Fruit fly (Drosophila melanogaster) whole organism, adult: ENCODE measurements around the gene stai.

Source experiments
- CG11617 ChIP-seq: fragments of 200-800 bp; sonication (Bioruptor generic); optimal IDR thresholded peaks from 2 replicates; lab custom pipeline; 2017; ENCODE audit warnings: mild to moderate bottlenecking, missing biosample characterization, missing genetic modification reagents, missing genetic modification characterization
- CG14711 ChIP-seq: fragments of 200-800 bp; sonication (Bioruptor generic); optimal IDR thresholded peaks from 2 replicates; lab custom pipeline; 2018; ENCODE audit warnings: missing biosample characterization, mild to moderate bottlenecking, missing genetic modification characterization, moderate library complexity
- CG1620 ChIP-seq: fragments of 200-800 bp; sonication (Bioruptor generic); optimal IDR thresholded peaks from 2 replicates; lab custom pipeline; 2016; ENCODE audit warnings: missing biosample characterization, missing genetic modification characterization
- CG33017 ChIP-seq: fragments of 200-800 bp; sonication (Bioruptor generic); optimal IDR thresholded peaks from 2 replicates; lab custom pipeline; 2018; ENCODE audit warnings: missing biosample characterization, mild to moderate bottlenecking, missing genetic modification characterization, moderate library complexity
- CG5204 ChIP-seq: fragments of 200-800 bp; sonication (Bioruptor generic); optimal IDR thresholded peaks from 2 replicates; lab custom pipeline; 2016; ENCODE audit warnings: missing biosample characterization, missing genetic modification characterization
- CG7101 ChIP-seq: fragments of 200-800 bp; sonication (Bioruptor generic); optimal IDR thresholded peaks from 2 replicates; lab custom pipeline; 2018; ENCODE audit warnings: missing biosample characterization, mild to moderate bottlenecking, missing genetic modification characterization, moderate library complexity
- Clk ChIP-seq: fragments of 200-800 bp; sonication (Bioruptor generic); optimal IDR thresholded peaks from 2 replicates; lab custom pipeline; 2017; ENCODE audit warnings: missing biosample characterization, missing genetic modification characterization
- Crg-1 ChIP-seq: fragments of 200-800 bp; sonication (Bioruptor generic); optimal IDR thresholded peaks from 2 replicates; lab custom pipeline; 2016; ENCODE audit warnings: missing biosample characterization, missing genetic modification characterization
- Hr96 ChIP-seq: fragments of 200-800 bp; sonication (Bioruptor generic); optimal IDR thresholded peaks from 2 replicates; lab custom pipeline; 2016; ENCODE audit warnings: missing biosample characterization, missing genetic modification characterization
- Mnt ChIP-seq: fragments of 200-800 bp; sonication (Bioruptor generic); optimal IDR thresholded peaks from 2 replicates; lab custom pipeline; 2016; ENCODE audit warnings: missing biosample characterization, mild to moderate bottlenecking, missing genetic modification characterization
- bab1 ChIP-seq: fragments of 200-800 bp; sonication (Bioruptor generic); optimal IDR thresholded peaks from 3 replicates; lab custom pipeline; 2019; ENCODE audit warnings: missing biosample characterization, mild to moderate bottlenecking, missing genetic modification characterization, moderate library complexity
- cic ChIP-seq: fragments of 200-800 bp; sonication (Bioruptor generic); optimal IDR thresholded peaks from 2 replicates; lab custom pipeline; 2017; ENCODE audit warnings: missing biosample characterization, mild to moderate bottlenecking, missing genetic modification characterization, moderate library complexity
- cnc ChIP-seq, 2 experiments: fragments of >200 bp; optimal IDR thresholded peaks; 2 replicates each; lab custom pipeline; 2017
- kay ChIP-seq: fragments of 200-800 bp; sonication (Bioruptor generic); peaks from one replicate; lab custom pipeline; 2016; ENCODE audit warnings: missing biosample characterization, missing genetic modification characterization, borderline replicate concordance
- ovo ChIP-seq: fragments of 200-800 bp; sonication (Bioruptor generic); optimal IDR thresholded peaks from 2 replicates; lab custom pipeline; 2016; ENCODE audit warnings: missing biosample characterization, missing genetic modification characterization
- pad ChIP-seq: fragments of 200-800 bp; sonication (Bioruptor generic); optimal IDR thresholded peaks from 3 replicates; lab custom pipeline; 2017; ENCODE audit warnings: missing biosample characterization, missing genetic modification characterization, mild to moderate bottlenecking, moderate library complexity, missing genetic modification reagents
- tj ChIP-seq: fragments of 200-800 bp; sonication (Bioruptor generic); optimal IDR thresholded peaks from 3 replicates; lab custom pipeline; 2017; ENCODE audit warnings: missing biosample characterization, mild to moderate bottlenecking, missing genetic modification characterization, moderate library complexity
- toe ChIP-seq: fragments of 200-800 bp; sonication (Bioruptor generic); optimal IDR thresholded peaks from 2 replicates; lab custom pipeline; 2016; ENCODE audit warnings: missing biosample characterization, missing genetic modification characterization

stai gene

dm6 chr2L:6160100-6160499, 59.9 kb downstream of the stai start, which contains the start of gene CG13989:
TSS of gene CG13989 (plus strand) at chr2L:6160400.
- TF ChIP-seq cic (GFP tag; lab: Kevin White, UChicago), result no peak
- TF ChIP-seq CG11617 (GFP tag; lab: Kevin White, UChicago), result no peak
- TF ChIP-seq kay (GFP tag; lab: Kevin White, UChicago), result no peak
- TF ChIP-seq ovo (GFP tag; lab: Kevin White, UChicago), result no peak

- TF ChIP-seq kay (GFP tag; lab: Kevin White, UChicago), result no peak
- no peak for TF ChIP-seq Clk (GFP tag; lab: Kevin White, UChicago)
- no peak for TF ChIP-seq CG14711 (tag; lab: Kevin White, UChicago)
- no peak for TF ChIP-seq Hr96 (GFP tag; lab: Kevin White, UChicago)
- TF ChIP-seq CG7101, result no peak
- TF ChIP-seq pad (GFP tag; lab: Kevin White, UChicago), result no peak
- TF ChIP-seq tj (GFP tag; lab: Kevin White, UChicago), result no peak
- TF ChIP-seq cic (GFP tag; lab: Kevin White, UChicago), result no peak
- TF ChIP-seq CG33017 (tag; lab: Kevin White, UChicago), result no peak
- TF ChIP-seq CG1620 (GFP tag; lab: Kevin White, UChicago), result no peak
- no peak for TF ChIP-seq ovo (GFP tag; lab: Kevin White, UChicago)
- no peak for TF ChIP-seq CG5204 (GFP tag; lab: Kevin White, UChicago)
These were observed 65.5 kb downstream of the stai start for dm6 chr2L:6165686-6166085.

- no peak for TF ChIP-seq cic (GFP tag; lab: Kevin White, UChicago)
- no peak for TF ChIP-seq CG11617 (GFP tag; lab: Kevin White, UChicago)
- no peak for TF ChIP-seq pad (GFP tag; lab: Kevin White, UChicago)
- TF ChIP-seq CG7101, result no peak
- TF ChIP-seq CG33017 (tag; lab: Kevin White, UChicago), result no peak
- TF ChIP-seq tj (GFP tag; lab: Kevin White, UChicago), result no peak
- no peak for TF ChIP-seq bab1 (GFP tag; lab: Kevin White, UChicago)
- no peak for TF ChIP-seq CG1620 (GFP tag; lab: Kevin White, UChicago)
- TF ChIP-seq toe, result no peak
- no peak for TF ChIP-seq Crg-1 (GFP tag; lab: Kevin White, UChicago)
- TF ChIP-seq CG5204 (GFP tag; lab: Kevin White, UChicago), result no peak
- TF ChIP-seq Clk (GFP tag; lab: Kevin White, UChicago), result no peak
- TF ChIP-seq cnc (optimal IDR thresholded peaks at IDR 0.05; lab: Kevin White, UChicago), result no peak
- no peak for TF ChIP-seq Hr96 (GFP tag; lab: Kevin White, UChicago)
- TF ChIP-seq Mnt, result no peak
- no peak for TF ChIP-seq kay (GFP tag; lab: Kevin White, UChicago)
These were observed 68.9 kb downstream of the stai start for dm6 chr2L:6169119-6169518.

dm6 chr2L:6171166-6171565, 71.0 kb downstream of the stai start:
- TF ChIP-seq CG33017 (tag; lab: Kevin White, UChicago) (no peak), cnc (optimal IDR thresholded peaks at IDR 0.05; lab: Kevin White, UChicago) (no peak), kay (GFP tag; lab: Kevin White, UChicago) (no peak), Mnt (no peak), Clk (GFP tag; lab: Kevin White, UChicago) (no peak), CG7101 (no peak), cic (GFP tag; lab: Kevin White, UChicago) (no peak), ovo (GFP tag; lab: Kevin White, UChicago) (no peak), bab1 (GFP tag; lab: Kevin White, UChicago) (no peak), Hr96 (GFP tag; lab: Kevin White, UChicago) (no peak), tj (GFP tag; lab: Kevin White, UChicago) (no peak), toe (no peak), Crg-1 (GFP tag; lab: Kevin White, UChicago) (no peak), CG11617 (GFP tag; lab: Kevin White, UChicago) (no peak)

dm6 chr2L:6172996-6173395, 72.8 kb downstream of the stai start:
- TF ChIP-seq tj (GFP tag; lab: Kevin White, UChicago) (no peak), kay (GFP tag; lab: Kevin White, UChicago) (no peak), toe (no peak), Hr96 (GFP tag; lab: Kevin White, UChicago) (no peak), CG7101 (no peak), CG5204 (GFP tag; lab: Kevin White, UChicago) (no peak)
